Fruit fly (Drosophila melanogaster) whole organism, embryonic: ENCODE results near the gene CG15365.
A peak's percentile ranks its signal among the peaks of the same experiment; 100 is the strongest.

Experiments used
- ATbp ChIP-seq: fragments of 200-800 bp; sonication (Bioruptor generic); optimal IDR thresholded peaks from 2 replicates; lab custom pipeline; 2017; ENCODE audit warnings: missing biosample characterization, mild to moderate bottlenecking, missing genetic modification characterization, missing genetic modification reagents
- Ada2b ChIP-seq: fragments of 200-800 bp; sonication (Bioruptor generic); IDR thresholded peaks from 2 replicates; pipeline ENCODE4 v1.3.6; 2022; ENCODE audit warnings: missing biosample characterization, missing genetic modification characterization
- CG12236 ChIP-seq: fragments of 200-800 bp; sonication (Bioruptor generic); optimal IDR thresholded peaks from 2 replicates; lab custom pipeline; 2016; ENCODE audit warnings: missing biosample characterization, missing genetic modification characterization
- CG2202 ChIP-seq: fragments of 200-800 bp; sonication (Bioruptor generic); optimal IDR thresholded peaks from 2 replicates; lab custom pipeline; 2018; ENCODE audit warnings: missing biosample characterization, mild to moderate bottlenecking, missing genetic modification characterization
- Fer3 ChIP-seq: fragments of 200-800 bp; sonication (Bioruptor generic); optimal IDR thresholded peaks from 2 replicates; lab custom pipeline; 2018; ENCODE audit warnings: missing biosample characterization, mild to moderate bottlenecking, missing genetic modification characterization, moderate library complexity
- Hr3 ChIP-seq: fragments of 200-800 bp; sonication (Bioruptor generic); optimal IDR thresholded peaks from 3 replicates; lab custom pipeline; 2016; ENCODE audit warnings: missing biosample characterization, missing genetic modification characterization
- ken ChIP-seq: fragments of 200-800 bp; sonication (Bioruptor generic); IDR thresholded peaks from 3 replicates; pipeline ENCODE4 v1.3.6; 2022; ENCODE audit warnings: missing biosample characterization, missing genetic modification characterization
- sens-2 ChIP-seq: fragments of 200-800 bp; sonication (Bioruptor generic); IDR thresholded peaks from 2 replicates; pipeline ENCODE4 v1.3.6; 2022; ENCODE audit warnings: missing biosample characterization, missing genetic modification characterization
- sqz ChIP-seq: fragments of 200-800 bp; sonication (Bioruptor generic); optimal IDR thresholded peaks from 3 replicates; lab custom pipeline; 2018; ENCODE audit warnings: missing biosample characterization, mild to moderate bottlenecking, missing genetic modification characterization
- tna ChIP-seq: fragments of 200-800 bp; sonication (Bioruptor generic); IDR thresholded peaks from 2 replicates; pipeline ENCODE4 v1.3.6; 2022; ENCODE audit warnings: missing biosample characterization, missing genetic modification characterization; ENCODE audit not compliant: partially characterized antibody
- unpg ChIP-seq: fragments of 200-800 bp; sonication (Bioruptor generic); optimal IDR thresholded peaks from 3 replicates; lab custom pipeline; 2018; ENCODE audit warnings: missing biosample characterization, mild to moderate bottlenecking, missing genetic modification characterization, moderate library complexity

- TF ChIP-seq sens-2 (GFP tag; lab: Robert Waterston, UW) (no peak), ken (no peak), Ada2b (GFP tag; lab: Robert Waterston, UW) (no peak), tna (GFP tag; lab: Robert Waterston, UW) (no peak), sqz (GFP tag; lab: Kevin White, UChicago) (peak; percentile 19), unpg (no peak), Hr3 (GFP tag; lab: Kevin White, UChicago) (no peak), ATbp (peak; percentile 22), CG2202 (tag; lab: Kevin White, UChicago) (no peak), Fer3 (tag; lab: Kevin White, UChicago) (no peak), CG12236 (GFP tag; lab: Kevin White, UChicago) (no peak)
Observed at dm6 chrX:9012722-9013121, 55.1 kb downstream of the CG15365 start.
